Worm (Caenorhabditis elegans) whole organism, early embryonic: Measurements from ENCODE around the gene Y38F2AR.10.

Experiments used
- ama-1 ChIP-seq: fragments of 150-350 bp; optimal IDR thresholded peaks from 2 replicates; lab custom pipeline; 2014
- ceh-13 ChIP-seq: fragments of 200-800 bp; sonication (Bioruptor generic); optimal IDR thresholded peaks from 2 replicates; lab custom pipeline; 2018; ENCODE audit warnings: mild to moderate bottlenecking, missing genetic modification characterization, missing compliant biosample characterization
- ceh-36 ChIP-seq: sonication (generic microtip); optimal IDR thresholded peaks from 2 replicates; lab custom pipeline; 2016; ENCODE audit warnings: missing genetic modification characterization, inconsistent platforms, missing compliant biosample characterization
- flt-1 ChIP-seq: fragments of 200-800 bp; sonication (Bioruptor generic); IDR thresholded peaks from 2 replicates; pipeline ENCODE4 v1.3.6; 2022; ENCODE audit warnings: missing genetic modification characterization, missing compliant biosample characterization
- tbx-37 ChIP-seq: fragments of 200-800 bp; sonication (Bioruptor generic); conservative IDR thresholded peaks from 2 replicates; pipeline ENCODE4 v1.3.6; 2022; ENCODE audit warnings: missing genetic modification reagents, missing genetic modification characterization, missing compliant biosample characterization

ce11 chrIV:2407704-2408103 is 8.4 kb upstream of the Y38F2AR.10 start:
- TF ChIP-seq ceh-36 (tag; lab: Kevin White, UChicago), result no peak
- TF ChIP-seq ama-1 (lab: Kevin White, UChicago), result no peak
- TF ChIP-seq flt-1 (GFP tag; lab: Robert Waterston, UW), result no peak
- no peak for TF ChIP-seq tbx-37 (GFP tag; lab: Robert Waterston, UW)
- no peak for TF ChIP-seq ceh-13
